Worm (Caenorhabditis elegans) whole organism, mixed stage, embryonic: ENCODE measurements around the gene nspb-8.

Experiments used
- blmp-1 ChIP-seq: fragments of 150-350 bp; optimal IDR thresholded peaks from 2 replicates; lab custom pipeline; 2014; ENCODE audit warnings: missing biosample characterization, missing genetic modification characterization
- ceh-83 ChIP-seq: fragments of 200-800 bp; sonication (Bioruptor generic); optimal IDR thresholded peaks from 2 replicates; lab custom pipeline; 2018; ENCODE audit warnings: mild to moderate bottlenecking, missing genetic modification characterization, missing compliant biosample characterization
- cnd-1 ChIP-seq: fragments of 200-800 bp; sonication (Bioruptor generic); optimal IDR thresholded peaks from 2 replicates; lab custom pipeline; 2018; ENCODE audit warnings: mild to moderate bottlenecking, missing genetic modification characterization, missing compliant biosample characterization
- elt-3 ChIP-seq: fragments of 150-350 bp; optimal IDR thresholded peaks from 2 replicates; lab custom pipeline; 2014; ENCODE audit warnings: missing biosample characterization, missing genetic modification characterization
- lin-13 ChIP-seq: fragments of 150-350 bp; optimal IDR thresholded peaks from 2 replicates; lab custom pipeline; 2014; ENCODE audit warnings: missing biosample characterization, missing genetic modification characterization
- lin-32 ChIP-seq: fragments of 200-800 bp; sonication (Bioruptor generic); optimal IDR thresholded peaks from 2 replicates; lab custom pipeline; 2018; ENCODE audit warnings: mild to moderate bottlenecking, missing genetic modification characterization, missing compliant biosample characterization
- lsy-2 ChIP-seq: fragments of 150-350 bp; optimal IDR thresholded peaks from 2 replicates; lab custom pipeline; 2014; ENCODE audit warnings: missing biosample characterization, missing genetic modification characterization
- nhr-12 ChIP-seq: fragments of 150-350 bp; optimal IDR thresholded peaks from 2 replicates; lab custom pipeline; 2014; ENCODE audit warnings: missing biosample characterization, missing genetic modification characterization
- nhr-28 ChIP-seq: fragments of 150-350 bp; optimal IDR thresholded peaks from 2 replicates; lab custom pipeline; 2014; ENCODE audit warnings: missing biosample characterization, missing genetic modification characterization
- nhr-76 ChIP-seq: sonication (generic microtip); optimal IDR thresholded peaks from 2 replicates; lab custom pipeline; 2017; ENCODE audit warnings: missing biosample characterization, missing genetic modification characterization
- pha-4 ChIP-seq: fragments of 150-350 bp; optimal IDR thresholded peaks from 2 replicates; lab custom pipeline; 2018; ENCODE audit warnings: missing biosample characterization, missing genetic modification reagents, missing genetic modification characterization
- snpc-4 ChIP-seq: fragments of 150-350 bp; optimal IDR thresholded peaks from 2 replicates; lab custom pipeline; 2014; ENCODE audit warnings: missing biosample characterization, missing genetic modification characterization
- unc-120 ChIP-seq: sonication (generic microtip); optimal IDR thresholded peaks from 2 replicates; lab custom pipeline; 2017; ENCODE audit warnings: missing genetic modification characterization, missing compliant biosample characterization; ENCODE audit not compliant: poor library complexity, severe bottlenecking
- ztf-11 ChIP-seq: fragments of 150-350 bp; optimal IDR thresholded peaks from 2 replicates; lab custom pipeline; 2014; ENCODE audit warnings: missing biosample characterization, missing genetic modification characterization

DNA sequence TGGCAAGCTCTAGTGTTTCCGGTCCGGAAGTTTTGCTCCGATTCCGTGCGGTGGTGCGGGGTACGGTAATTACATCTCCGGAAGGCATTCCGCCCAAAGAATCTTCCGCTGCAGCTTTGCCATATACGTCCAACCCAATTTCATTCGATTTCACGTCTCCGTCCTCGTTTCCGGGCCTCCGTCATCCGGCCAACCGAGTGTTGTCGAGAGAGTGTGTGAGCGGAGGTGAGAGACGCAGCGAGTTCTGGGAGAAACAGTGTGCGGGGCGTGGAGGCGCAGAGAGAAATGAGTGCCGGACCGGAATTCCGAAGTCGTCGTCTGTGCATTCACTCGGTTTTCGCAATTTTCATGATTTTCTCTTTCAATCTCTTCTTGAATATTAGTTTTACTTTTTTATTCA is 11.1 kb downstream of the nspb-8 start:
- no peak for TF ChIP-seq nhr-28 (tag; lab: Kevin White, UChicago)
- TF ChIP-seq unc-120 (tag; lab: Kevin White, UChicago): no peak
- no peak for TF ChIP-seq ztf-11
- no peak for TF ChIP-seq nhr-76 (tag; lab: Kevin White, UChicago)
- no peak for TF ChIP-seq snpc-4 (tag; lab: Kevin White, UChicago)
- TF ChIP-seq lin-13 (tag; lab: Kevin White, UChicago): no peak
- TF ChIP-seq ceh-83 (GFP tag; lab: Kevin White, UChicago): peak; percentile 18
- TF ChIP-seq lsy-2 (tag; lab: Kevin White, UChicago): peak; percentile 10
- no peak for TF ChIP-seq elt-3 (tag; lab: Kevin White, UChicago)
- TF ChIP-seq nhr-12 (tag; lab: Kevin White, UChicago): no peak
- no peak for TF ChIP-seq pha-4 (tag; lab: Kevin White, UChicago)
- TF ChIP-seq blmp-1: no peak
- TF ChIP-seq lin-32 (GFP tag; lab: Kevin White, UChicago): no peak
- TF ChIP-seq cnd-1: no peak
